Worm (Caenorhabditis elegans) whole organism, L2 larva: Measurements from ENCODE around the gene clec-257.

Experiments used
- F13H6.1 ChIP-seq: sonication (generic microtip); optimal IDR thresholded peaks from 2 replicates; lab custom pipeline; 2016; ENCODE audit warnings: missing genetic modification characterization, missing compliant biosample characterization
- elt-1 ChIP-seq: fragments of 150-350 bp; optimal IDR thresholded peaks from 2 replicates; lab custom pipeline; 2014; ENCODE audit warnings: missing biosample characterization, missing genetic modification characterization
- lin-13 ChIP-seq: fragments of 150-350 bp; optimal IDR thresholded peaks from 2 replicates; lab custom pipeline; 2014; ENCODE audit warnings: missing biosample characterization, missing genetic modification reagents, missing genetic modification characterization
- lsy-2 ChIP-seq, 2 experiments: fragments of 150-350 bp in 1 of 2; sonication (generic microtip) in 1 of 2; optimal IDR thresholded peaks; 2 replicates each; lab custom pipeline; 2014 to 2017; ENCODE audit warnings: missing biosample characterization in 2 of 2, missing genetic modification characterization in 2 of 2
- mdl-1 ChIP-seq, 2 experiments: fragments of 150-350 bp in 1 of 2; sonication (generic microtip) in 1 of 2; optimal IDR thresholded peaks; 2 replicates each; lab custom pipeline; 2017; ENCODE audit warnings: missing biosample characterization in 2 of 2, missing genetic modification characterization in 2 of 2
- nhr-77 ChIP-seq: fragments of 150-350 bp; optimal IDR thresholded peaks from 2 replicates; lab custom pipeline; 2014; ENCODE audit warnings: missing biosample characterization, missing genetic modification characterization
- peb-1 ChIP-seq: fragments of 150-350 bp; optimal IDR thresholded peaks from 2 replicates; lab custom pipeline; 2014; ENCODE audit warnings: missing biosample characterization, missing genetic modification characterization
- unc-62 ChIP-seq: fragments of 150-350 bp; optimal IDR thresholded peaks from 2 replicates; lab custom pipeline; 2014; ENCODE audit warnings: missing biosample characterization, missing genetic modification reagents, missing genetic modification characterization
- ztf-4 ChIP-seq: fragments of 150-350 bp; optimal IDR thresholded peaks from 2 replicates; lab custom pipeline; 2014; ENCODE audit warnings: missing biosample characterization, missing genetic modification characterization

DNA sequence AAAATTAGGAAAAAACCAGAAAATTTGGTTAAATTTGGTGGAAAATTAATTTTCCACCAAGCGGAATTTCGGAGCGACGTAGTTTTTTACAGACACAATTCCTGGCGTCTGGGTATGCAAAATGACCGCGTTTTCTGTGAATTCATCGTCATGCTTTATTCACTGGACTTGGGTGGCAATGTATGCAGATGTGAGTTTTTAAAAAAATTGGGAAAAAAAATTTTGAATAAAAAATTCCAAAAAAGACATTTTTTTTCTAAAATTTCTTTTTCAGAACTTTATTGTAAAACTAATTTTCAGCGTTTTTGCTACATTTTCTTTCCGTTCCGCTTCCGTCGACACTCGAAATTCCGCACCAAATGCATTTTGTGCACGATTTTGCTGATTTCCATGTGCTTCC, 38.5 kb downstream of the clec-257 start, which contains the start of gene C54E10.7:
- TF ChIP-seq unc-62 (GFP tag; lab: Kevin White, UChicago): no peak
- TF ChIP-seq ztf-4 (tag; lab: Kevin White, UChicago): no peak
- TF ChIP-seq mdl-1 (tag; optimal IDR thresholded peaks at IDR 0.05; lab: Kevin White, UChicago): no peak
- no peak for TF ChIP-seq F13H6.1 (tag; lab: Kevin White, UChicago)
- no peak for TF ChIP-seq lsy-2 (tag; optimal IDR thresholded peaks at IDR 0.05; lab: Kevin White, UChicago)
- no peak for TF ChIP-seq nhr-77 (tag; lab: Kevin White, UChicago)
- TF ChIP-seq lin-13 (GFP tag; lab: Kevin White, UChicago): no peak
- no peak for TF ChIP-seq elt-1 (tag; lab: Kevin White, UChicago)
- no peak for TF ChIP-seq peb-1 (tag; lab: Kevin White, UChicago)
